Worm (Caenorhabditis elegans) whole organism, L4 larva: ENCODE measurements around the gene Y43B11AR.1.

Experiments
- ZK337.2 ChIP-seq: fragments of 200-800 bp; sonication (Bioruptor generic); IDR thresholded peaks from 2 replicates; pipeline ENCODE4 v1.3.6; 2022; ENCODE audit warnings: missing genetic modification reagents, missing genetic modification characterization, missing compliant biosample characterization
- daf-16 ChIP-seq, 3 experiments: sonication (generic microtip); optimal IDR thresholded peaks; 2 replicates each; lab custom pipeline; 2016 to 2017; ENCODE audit warnings: missing genetic modification characterization in 3 of 3, missing genetic modification reagents in 3 of 3, mild to moderate bottlenecking in 2 of 3, missing compliant biosample characterization in 2 of 3, missing biosample characterization in 1 of 3, moderate library complexity in 1 of 3
- dpl-1 ChIP-seq: fragments of 150-350 bp; optimal IDR thresholded peaks from 2 replicates; lab custom pipeline; 2014; ENCODE audit warnings: missing biosample characterization, missing genetic modification reagents, missing genetic modification characterization
- fos-1 ChIP-seq: fragments of 150-350 bp; optimal IDR thresholded peaks from 2 replicates; lab custom pipeline; 2014; ENCODE audit warnings: missing biosample characterization, missing genetic modification characterization
- lin-15B ChIP-seq: fragments of 150-350 bp; sonication (generic microtip); optimal IDR thresholded peaks from 3 replicates; lab custom pipeline; 2014; ENCODE audit warnings: missing biosample characterization, missing genetic modification characterization
- mep-1 ChIP-seq: fragments of 150-350 bp; sonication (generic microtip); optimal IDR thresholded peaks from 3 replicates; lab custom pipeline; 2014; ENCODE audit warnings: missing biosample characterization, missing genetic modification characterization

DNA sequence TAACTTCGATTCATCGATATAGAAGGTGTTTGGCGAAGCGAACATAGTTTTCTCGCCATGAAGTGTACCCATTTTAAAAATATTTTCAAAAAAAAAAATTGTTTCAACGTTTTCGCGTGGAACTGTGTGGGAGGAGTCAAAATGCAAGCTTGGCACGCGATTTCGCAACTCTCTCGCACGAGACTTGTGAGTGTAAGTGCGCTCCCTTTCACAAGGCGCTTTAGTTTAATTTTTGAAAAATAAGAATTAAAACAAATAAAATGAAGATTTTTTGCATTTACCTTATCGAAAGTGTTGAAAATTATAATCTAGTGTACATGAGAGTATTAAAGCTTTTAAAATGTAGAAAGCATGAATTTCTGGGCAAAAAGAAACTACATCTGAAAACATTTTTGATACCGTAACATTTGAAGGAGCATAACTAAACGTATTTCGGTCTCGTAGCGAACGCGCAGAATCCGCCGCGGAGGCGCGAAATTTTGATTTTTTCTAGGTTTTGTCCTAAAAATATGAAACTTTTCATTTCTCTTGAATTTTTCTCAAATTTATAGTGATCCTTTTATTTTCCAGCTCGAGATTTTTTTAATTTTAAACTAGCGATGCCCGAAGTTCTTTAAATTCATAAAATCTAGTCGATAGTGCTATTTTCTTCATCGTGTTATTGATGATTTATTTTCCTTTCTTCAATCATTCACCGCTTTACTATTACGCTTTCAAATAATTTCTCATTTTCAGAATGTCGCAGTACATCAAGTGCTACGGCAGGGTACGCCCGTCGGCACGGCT lies 41.6 kb upstream of the Y43B11AR.1 start, which contains the start of the genes cogc-2 and klp-18:
- TF ChIP-seq mep-1 (peak; percentile 83), fos-1 (tag; lab: Kevin White, UChicago) (no peak), lin-15B (peak; percentile 35), dpl-1 (GFP tag; lab: Kevin White, UChicago) (peak; percentile 95), ZK337.2 (GFP tag; lab: Robert Waterston, UW) (no peak), daf-16 (GFP tag; optimal IDR thresholded peaks at IDR 0.05; lab: Kevin White, UChicago) (no peak), daf-16 (tag; optimal IDR thresholded peaks at IDR 0.05; lab: Kevin White, UChicago) (peak; percentile 58)
